Worm (Caenorhabditis elegans) whole organism, L4/young adult: Measurements from ENCODE around the gene T26H8.5.

ENCODE experiments used
- W03F9.2 ChIP-seq: fragments of 150-350 bp; optimal IDR thresholded peaks from 2 replicates; lab custom pipeline; 2014; ENCODE audit warnings: missing biosample characterization, missing genetic modification characterization
- him-1 ChIP-seq: sonication (generic microtip); optimal IDR thresholded peaks from 2 replicates; lab custom pipeline; 2016; ENCODE audit warnings: missing genotype, missing genetic modification reagents, missing genetic modification characterization, missing compliant biosample characterization

ce11 chrV:15332851-15333250 lies 27.4 kb upstream of the T26H8.5 start, which contains the start of gene srw-113:
- TF ChIP-seq him-1 (tag; lab: Kevin White, UChicago): no peak
- TF ChIP-seq W03F9.2 (tag; lab: Kevin White, UChicago): no peak
